Worm (Caenorhabditis elegans): ENCODE results near the gene F43C11.11.

The F43C11.11 gene

ce11 chrII:2341515-2341914 is 22.1 kb downstream of the F43C11.11 start, which contains the start of gene enri-1:
Gene enri-1 (minus strand): TSS chrII:2341615.
- TF ChIP-seq dao-5 (tag; optimal IDR thresholded peaks at IDR 0.05), result no peak
- no peak for TF ChIP-seq W03F9.2 (tag; optimal IDR thresholded peaks at IDR 0.05)
- TF ChIP-seq him-1 (tag; optimal IDR thresholded peaks at IDR 0.05), result no peak

DNA sequence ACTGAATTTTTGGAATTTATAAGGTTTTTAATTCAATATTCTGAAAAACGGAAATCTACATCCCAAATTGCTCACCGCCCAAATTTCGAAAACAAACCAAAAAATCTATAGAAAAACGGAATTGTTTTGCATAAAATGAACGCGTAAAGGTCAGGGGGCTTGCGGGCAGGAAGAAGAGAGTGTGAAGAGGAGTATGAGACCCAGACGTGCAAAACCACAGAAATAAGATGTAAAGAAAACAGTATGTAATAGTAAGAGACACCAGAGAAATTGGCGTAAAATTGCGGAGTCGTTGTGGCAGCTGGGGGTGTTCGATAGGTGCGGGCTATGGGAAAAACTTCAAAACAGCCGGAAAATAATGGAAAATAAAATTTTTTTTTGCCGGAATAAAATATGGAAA is 22.6 kb downstream of the F43C11.11 start:
- TF ChIP-seq W03F9.2 (tag; optimal IDR thresholded peaks at IDR 0.05), result no peak
- no peak for TF ChIP-seq dao-5 (tag; optimal IDR thresholded peaks at IDR 0.05)
- no peak for TF ChIP-seq him-1 (tag; optimal IDR thresholded peaks at IDR 0.05)

DNA sequence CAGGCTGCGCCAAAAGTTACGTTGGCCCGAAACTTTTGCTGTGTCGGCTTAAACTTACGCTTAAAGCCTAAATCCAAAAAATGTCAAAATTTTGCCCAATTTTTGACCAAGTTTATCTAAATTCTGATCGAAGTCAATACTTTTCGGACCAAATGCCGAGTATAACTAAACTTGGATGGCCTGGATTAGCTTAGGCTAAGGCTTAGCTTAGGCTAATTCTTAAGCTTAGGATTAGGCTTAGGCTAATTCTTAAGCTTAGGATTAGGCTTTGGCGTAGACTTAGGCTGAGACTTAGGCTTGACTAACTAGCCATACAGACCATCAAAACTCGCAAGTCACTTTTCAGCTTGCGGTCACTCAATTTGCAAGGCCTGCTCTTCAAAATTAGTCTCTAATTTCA is 27.4 kb downstream of the F43C11.11 start:
- no peak for TF ChIP-seq W03F9.2 (tag; optimal IDR thresholded peaks at IDR 0.05)

DNA sequence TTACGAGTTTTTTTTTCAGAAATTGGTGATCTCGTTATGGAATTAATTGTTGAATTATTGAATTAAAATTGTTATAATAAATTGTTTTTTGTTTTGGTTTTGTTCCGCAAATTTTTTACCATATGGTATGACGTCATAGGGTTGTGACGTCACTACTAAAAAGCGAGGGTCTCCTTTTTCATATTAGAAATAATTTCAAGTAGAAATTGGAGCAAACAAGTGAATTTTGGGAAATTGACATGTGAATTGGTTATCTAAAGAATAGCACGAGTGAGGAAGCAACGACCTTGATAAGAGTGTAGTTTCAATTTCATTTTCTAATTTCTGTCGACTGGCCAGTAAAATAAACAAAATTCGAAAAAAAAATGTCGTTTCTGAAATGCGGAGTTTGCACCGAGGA is 28.0 kb downstream of the F43C11.11 start, which contains the start of gene F43C11.7:
TSS of gene F43C11.7 (plus strand) at position 326 of the 400 bp plus-strand sequence.
- TF ChIP-seq dao-5 (tag; optimal IDR thresholded peaks at IDR 0.05), result no peak
- no peak for TF ChIP-seq him-1 (tag; optimal IDR thresholded peaks at IDR 0.05)
- no peak for TF ChIP-seq W03F9.2 (tag; optimal IDR thresholded peaks at IDR 0.05)

DNA sequence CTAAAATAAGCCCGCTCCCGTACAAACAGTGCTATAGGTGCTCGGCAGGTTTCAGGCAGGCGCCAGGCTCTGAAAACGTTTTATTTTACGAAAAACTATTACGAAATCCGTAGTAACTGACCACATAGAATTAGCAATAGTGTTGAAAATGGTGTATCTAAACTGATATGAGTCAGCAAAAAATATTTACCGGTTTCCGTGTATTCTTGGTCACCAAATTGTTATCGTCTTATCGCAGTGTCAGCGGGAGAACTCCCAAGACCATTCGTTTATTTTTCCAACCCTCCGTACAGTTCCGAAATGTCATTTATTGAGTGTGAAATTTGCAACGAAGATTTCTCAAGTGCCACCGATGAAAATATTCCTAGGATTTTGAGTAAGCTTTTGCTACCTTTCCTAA is 31.4 kb downstream of the F43C11.11 start, which contains the start of gene F43C11.8:
TSS of gene F43C11.8 (plus strand) at position 301 of the 400 bp plus-strand sequence.
- TF ChIP-seq him-1 (tag; optimal IDR thresholded peaks at IDR 0.05) (no peak), W03F9.2 (tag; optimal IDR thresholded peaks at IDR 0.05) (no peak), dao-5 (tag; optimal IDR thresholded peaks at IDR 0.05) (no peak)

ce11 chrII:2330462-2330861 is 33.1 kb downstream of the F43C11.11 start:
- TF ChIP-seq dao-5 (tag; optimal IDR thresholded peaks at IDR 0.05), result no peak
- TF ChIP-seq him-1 (tag; optimal IDR thresholded peaks at IDR 0.05), result no peak
- no peak for TF ChIP-seq W03F9.2 (tag; optimal IDR thresholded peaks at IDR 0.05)

DNA sequence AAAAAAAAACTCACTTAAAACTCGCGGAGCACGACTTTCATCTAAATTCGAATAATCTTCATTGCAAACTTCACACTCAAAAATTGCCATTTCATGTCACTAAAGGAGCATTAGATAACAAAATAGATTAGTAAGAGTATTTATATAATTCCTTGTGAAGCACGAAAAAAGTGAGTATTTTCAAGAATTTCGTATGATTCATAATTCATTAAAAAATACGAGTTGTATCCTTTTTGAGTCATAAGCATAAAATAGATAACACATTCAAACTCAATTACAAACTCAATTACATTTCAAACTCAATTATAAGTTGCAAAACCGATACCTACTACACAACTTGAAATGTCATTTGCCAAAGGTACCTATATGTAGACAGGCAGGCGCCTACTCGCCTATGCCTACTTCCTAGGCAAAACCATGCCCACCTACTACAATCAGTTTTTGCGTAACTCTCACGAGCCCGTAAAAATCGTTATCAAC is 34.6 kb downstream of the F43C11.11 start, which contains the start of the genes ZK1240.8 and ZK1240.1:
TSS of gene ZK1240.8 (minus strand) at position 101 of the 480 bp plus-strand sequence.
TSS of gene ZK1240.1 (plus strand) at position 430 of the 480 bp plus-strand sequence.
- no peak for TF ChIP-seq him-1 (tag; optimal IDR thresholded peaks at IDR 0.05)
- no peak for TF ChIP-seq W03F9.2 (tag; optimal IDR thresholded peaks at IDR 0.05)

DNA sequence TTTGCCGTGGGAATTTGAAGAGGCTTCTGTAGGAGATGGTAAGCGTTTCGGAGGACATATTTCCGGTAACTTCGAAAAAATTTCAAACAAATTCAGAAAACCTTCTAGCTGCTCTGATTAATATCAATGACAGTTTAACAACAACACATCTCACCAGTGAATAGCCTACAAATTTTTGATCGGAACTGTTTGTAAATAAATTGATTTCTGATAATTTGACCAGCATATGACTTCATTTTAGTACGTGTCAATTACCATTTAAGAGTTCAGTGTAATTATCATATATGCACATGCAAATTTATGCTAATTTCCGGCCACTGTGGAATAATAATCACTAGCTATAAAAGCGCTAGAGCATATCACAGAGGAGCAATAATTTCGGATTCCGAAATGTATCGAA is 38.6 kb downstream of the F43C11.11 start, which contains the start of gene ZK1240.11:
TSS of gene ZK1240.11 (plus strand) at position 301 of the 400 bp plus-strand sequence.
- TF ChIP-seq dao-5 (tag; optimal IDR thresholded peaks at IDR 0.05) (no peak), him-1 (tag; optimal IDR thresholded peaks at IDR 0.05) (no peak), W03F9.2 (tag; optimal IDR thresholded peaks at IDR 0.05) (no peak)

- TF ChIP-seq him-1 (tag; optimal IDR thresholded peaks at IDR 0.05), result no peak
- TF ChIP-seq W03F9.2 (tag; optimal IDR thresholded peaks at IDR 0.05), result no peak
- TF ChIP-seq dao-5 (tag; optimal IDR thresholded peaks at IDR 0.05), result no peak
These were observed 40.6 kb downstream of the F43C11.11 start, which contains the start of the genes ZK1240.6 and ZK1240.2 for ce11 chrII:2322857-2323518. Gene ZK1240.6 (minus strand): TSS chrII:2322907. Gene ZK1240.2 (plus strand): TSS chrII:2323376.

DNA sequence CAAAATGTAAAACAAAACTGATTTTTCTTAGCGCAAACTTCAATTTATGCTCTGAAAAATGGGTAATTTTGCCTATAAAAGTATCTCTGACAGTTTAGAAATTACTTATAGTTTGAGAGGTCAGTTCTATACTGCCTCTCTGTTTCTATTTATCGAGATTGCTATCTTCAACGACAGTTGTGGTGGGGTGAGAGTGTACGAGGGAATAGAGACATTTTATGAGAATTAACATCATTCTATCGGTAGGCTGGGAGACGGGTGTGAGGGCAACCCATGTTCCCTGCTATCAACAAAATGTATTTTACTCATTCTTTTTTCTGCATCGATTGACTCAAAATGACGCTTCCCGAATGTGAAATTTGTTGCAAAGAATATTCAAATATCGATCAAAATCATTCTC is 43.5 kb downstream of the F43C11.11 start, which contains the start of gene ZK1240.3:
TSS of gene ZK1240.3 (plus strand) at position 238 of the 400 bp plus-strand sequence.
- TF ChIP-seq him-1 (tag; optimal IDR thresholded peaks at IDR 0.05), result no peak
- TF ChIP-seq W03F9.2 (tag; optimal IDR thresholded peaks at IDR 0.05), result no peak
- TF ChIP-seq dao-5 (tag; optimal IDR thresholded peaks at IDR 0.05), result no peak

DNA sequence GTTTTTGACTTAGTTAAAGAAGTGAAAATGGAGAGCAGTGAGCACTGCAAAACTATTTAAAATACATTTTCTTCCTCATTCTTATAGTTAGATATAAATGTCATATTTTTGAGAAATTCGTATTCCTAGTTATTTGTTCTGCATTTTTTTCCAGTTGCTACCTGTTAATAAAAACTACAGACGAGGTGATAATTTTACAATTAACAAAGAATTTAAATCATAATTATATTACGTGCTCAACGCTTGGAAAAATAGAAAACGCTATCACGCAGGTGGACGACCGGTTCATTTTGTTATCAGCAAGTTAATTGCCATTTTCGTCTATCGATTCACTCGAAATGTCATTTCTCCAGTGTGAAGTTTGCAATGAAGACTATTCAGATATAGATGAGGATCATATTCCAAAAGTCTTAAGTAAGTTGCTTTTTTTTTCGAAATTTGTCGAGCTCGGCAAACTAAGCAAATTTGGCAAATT is 45.7 kb downstream of the F43C11.11 start, which contains the start of the genes ZK1240.5 and ZK1240.9:
TSS of gene ZK1240.5 (minus strand) at position 51 of the 475 bp plus-strand sequence.
TSS of gene ZK1240.9 (plus strand) at position 307 of the 475 bp plus-strand sequence.
- no peak for TF ChIP-seq W03F9.2 (tag; optimal IDR thresholded peaks at IDR 0.05)
- TF ChIP-seq him-1 (tag; optimal IDR thresholded peaks at IDR 0.05), result no peak
- no peak for TF ChIP-seq dao-5 (tag; optimal IDR thresholded peaks at IDR 0.05)

- TF ChIP-seq dao-5 (tag; optimal IDR thresholded peaks at IDR 0.05), result no peak
- TF ChIP-seq him-1 (tag; optimal IDR thresholded peaks at IDR 0.05), result no peak
- no peak for TF ChIP-seq W03F9.2 (tag; optimal IDR thresholded peaks at IDR 0.05)
These were observed 50.8 kb downstream of the F43C11.11 start, which contains the start of the genes trim-21 and B0281.1 for ce11 chrII:2312747-2313146. Gene trim-21 (minus strand): TSS chrII:2312847. Gene B0281.1 (plus strand): TSS chrII:2313067.
